Worm (Caenorhabditis elegans) whole organism, late embryonic: Measurements from ENCODE around the gene gpa-2.

Experiments used
- ama-1 ChIP-seq: fragments of 150-350 bp; optimal IDR thresholded peaks from 2 replicates; lab custom pipeline; 2014
- ceh-2 ChIP-seq: sonication (generic microtip); optimal IDR thresholded peaks from 2 replicates; lab custom pipeline; 2016; ENCODE audit warnings: missing genotype, missing genetic modification characterization, missing compliant biosample characterization
- ceh-6 ChIP-seq: fragments of 200-800 bp; sonication (Bioruptor generic); optimal IDR thresholded peaks from 2 replicates; lab custom pipeline; 2018; ENCODE audit warnings: mild to moderate bottlenecking, missing genetic modification characterization, missing compliant biosample characterization
- elt-2 ChIP-seq: sonication (generic microtip); optimal IDR thresholded peaks from 2 replicates; lab custom pipeline; 2016; ENCODE audit warnings: missing genetic modification reagents, missing genetic modification characterization, missing compliant biosample characterization
- ets-4 ChIP-seq: sonication (generic microtip); optimal IDR thresholded peaks from 2 replicates; lab custom pipeline; 2016; ENCODE audit warnings: missing genetic modification characterization, missing compliant biosample characterization
- pha-2 ChIP-seq: sonication (generic microtip); optimal IDR thresholded peaks from 2 replicates; lab custom pipeline; 2017; ENCODE audit warnings: mild to moderate bottlenecking, missing genetic modification characterization, missing compliant biosample characterization

- TF ChIP-seq ceh-2 (tag; lab: Kevin White, UChicago) (no peak), pha-2 (no peak), elt-2 (tag; lab: Kevin White, UChicago) (no peak), ceh-6 (GFP tag; lab: Kevin White, UChicago) (no peak), ets-4 (tag; lab: Kevin White, UChicago) (no peak), ama-1 (lab: Kevin White, UChicago) (no peak)
Observed at ce11 chrV:8417271-8417670, 46.5 kb downstream of the gpa-2 start.
